Fruit fly (Drosophila melanogaster) whole organism, embryonic: ENCODE results near the gene CG17732.
A peak's percentile ranks its signal among the peaks of the same experiment; 100 is the strongest.

Experiments used
- Atf6 ChIP-seq: fragments of 200-800 bp; sonication (Bioruptor generic); IDR thresholded peaks from 2 replicates; pipeline ENCODE4 v1.3.6; 2022; ENCODE audit warnings: missing biosample characterization, missing genetic modification characterization
- CG11723 ChIP-seq: fragments of 200-800 bp; sonication (Bioruptor generic); optimal IDR thresholded peaks from 2 replicates; lab custom pipeline; 2017; ENCODE audit warnings: missing biosample characterization, mild to moderate bottlenecking, missing genetic modification characterization
- CG12744 ChIP-seq: fragments of 200-800 bp; sonication (Bioruptor generic); optimal IDR thresholded peaks from 2 replicates; lab custom pipeline; 2016; ENCODE audit warnings: missing biosample characterization, missing genetic modification characterization
- CG13775 ChIP-seq: fragments of 200-800 bp; sonication (Bioruptor generic); optimal IDR thresholded peaks from 3 replicates; lab custom pipeline; 2017; ENCODE audit warnings: missing biosample characterization, mild to moderate bottlenecking, missing genetic modification characterization
- CG15011 ChIP-seq: fragments of 200-800 bp; sonication (Bioruptor generic); optimal IDR thresholded peaks from 3 replicates; lab custom pipeline; 2018; ENCODE audit warnings: missing biosample characterization, mild to moderate bottlenecking, missing genetic modification characterization
- CG17361 ChIP-seq: fragments of 200-800 bp; sonication (Bioruptor generic); IDR thresholded peaks from 3 replicates; pipeline ENCODE4 v1.3.6; 2022; ENCODE audit warnings: missing biosample characterization, missing genetic modification characterization
- CG17612 ChIP-seq: fragments of 200-800 bp; sonication (Bioruptor generic); IDR thresholded peaks from 2 replicates; pipeline ENCODE4 v1.3.6; 2022; ENCODE audit warnings: missing biosample characterization, missing genetic modification characterization
- CG17829 ChIP-seq: fragments of 200-800 bp; optimal IDR thresholded peaks from 2 replicates; lab custom pipeline; 2019; ENCODE audit warnings: missing biosample characterization, mild to moderate bottlenecking, missing genetic modification characterization, moderate library complexity
- CG32772 ChIP-seq: fragments of 200-800 bp; sonication (Bioruptor generic); IDR thresholded peaks from 2 replicates; pipeline ENCODE4 v1.3.6; 2022; ENCODE audit warnings: missing biosample characterization, missing genetic modification characterization
- CG33557 ChIP-seq: fragments of 200-800 bp; sonication (Bioruptor generic); optimal IDR thresholded peaks from 2 replicates; lab custom pipeline; 2019; ENCODE audit warnings: missing biosample characterization, mild to moderate bottlenecking, missing genetic modification characterization, moderate library complexity
- CG6854 ChIP-seq: fragments of 200-800 bp; sonication (Bioruptor generic); optimal IDR thresholded peaks from 3 replicates; lab custom pipeline; 2017; ENCODE audit warnings: missing biosample characterization, mild to moderate bottlenecking, missing genetic modification characterization
- CG7987 ChIP-seq: fragments of 200-800 bp; sonication (Bioruptor generic); optimal IDR thresholded peaks from 2 replicates; lab custom pipeline; 2018; ENCODE audit warnings: missing biosample characterization, mild to moderate bottlenecking, missing genetic modification characterization, moderate library complexity
- CG8944 ChIP-seq: fragments of 200-800 bp; sonication (Bioruptor generic); optimal IDR thresholded peaks from 3 replicates; lab custom pipeline; 2016; ENCODE audit warnings: missing biosample characterization, missing genetic modification characterization
- Dbx ChIP-seq: fragments of 200-800 bp; sonication (Bioruptor generic); IDR thresholded peaks from 3 replicates; pipeline ENCODE4 v1.3.6; 2022; ENCODE audit warnings: missing biosample characterization, missing genetic modification characterization
- Deaf1 ChIP-seq: fragments of 200-800 bp; optimal IDR thresholded peaks from 3 replicates; lab custom pipeline; 2019; ENCODE audit warnings: missing biosample characterization, mild to moderate bottlenecking, missing genetic modification characterization, moderate library complexity
- Dp ChIP-seq: fragments of 200-800 bp; sonication (Bioruptor generic); optimal IDR thresholded peaks from 2 replicates; lab custom pipeline; 2018; ENCODE audit warnings: missing biosample characterization, mild to moderate bottlenecking, missing genetic modification characterization, moderate library complexity
- HHEX ChIP-seq: fragments of 200-800 bp; sonication (Bioruptor generic); optimal IDR thresholded peaks from 3 replicates; lab custom pipeline; 2017; ENCODE audit warnings: missing biosample characterization, mild to moderate bottlenecking, missing genetic modification characterization, missing genetic modification reagents
- HLH4C ChIP-seq: fragments of 200-800 bp; sonication (Bioruptor generic); IDR thresholded peaks from 3 replicates; pipeline ENCODE4 v1.3.6; 2022; ENCODE audit warnings: missing biosample characterization, missing genetic modification characterization; ENCODE audit not compliant: partially characterized antibody
- HLH54F ChIP-seq: fragments of 200-800 bp; sonication (Bioruptor generic); optimal IDR thresholded peaks from 3 replicates; lab custom pipeline; 2016; ENCODE audit warnings: missing biosample characterization, missing genetic modification characterization
- HmgZ ChIP-seq: fragments of 200-800 bp; sonication (Bioruptor generic); optimal IDR thresholded peaks from 2 replicates; lab custom pipeline; 2018; ENCODE audit warnings: missing biosample characterization, mild to moderate bottlenecking, missing genetic modification characterization
- Kr ChIP-seq: fragments of 200-800 bp; sonication (Bioruptor generic); optimal IDR thresholded peaks from 2 replicates; lab custom pipeline; 2017; ENCODE audit warnings: missing biosample characterization, mild to moderate bottlenecking, missing genetic modification characterization
- NC2β ChIP-seq: fragments of 200-800 bp; sonication (Bioruptor generic); optimal IDR thresholded peaks from 2 replicates; lab custom pipeline; 2016; ENCODE audit warnings: missing biosample characterization, missing genetic modification characterization
- Ssrp ChIP-seq: fragments of 200-800 bp; sonication (Bioruptor generic); optimal IDR thresholded peaks from 2 replicates; lab custom pipeline; 2018; ENCODE audit warnings: missing biosample characterization, mild to moderate bottlenecking, missing genetic modification characterization, moderate library complexity
- Tbp ChIP-seq: fragments of >200 bp; optimal IDR thresholded peaks from 2 replicates; lab custom pipeline; 2018; ENCODE audit warnings: missing biosample characterization, missing genetic modification characterization
- abd-A ChIP-seq: fragments of 200-800 bp; sonication (Bioruptor generic); optimal IDR thresholded peaks from 3 replicates; lab custom pipeline; 2019; ENCODE audit warnings: missing biosample characterization, mild to moderate bottlenecking, missing genetic modification characterization, moderate library complexity
- ac ChIP-seq: fragments of 200-800 bp; sonication (Bioruptor generic); optimal IDR thresholded peaks from 3 replicates; lab custom pipeline; 2017; ENCODE audit warnings: missing biosample characterization, mild to moderate bottlenecking, missing genetic modification characterization
- chn ChIP-seq: fragments of 200-800 bp; sonication (Bioruptor generic); optimal IDR thresholded peaks from 2 replicates; lab custom pipeline; 2016; ENCODE audit warnings: missing biosample characterization, missing genetic modification characterization
- corto ChIP-seq: fragments of 200-800 bp; sonication (Bioruptor generic); optimal IDR thresholded peaks from 2 replicates; lab custom pipeline; 2016; ENCODE audit warnings: missing biosample characterization, mild to moderate bottlenecking, missing genetic modification characterization, moderate library complexity
- dan ChIP-seq: fragments of 200-800 bp; sonication (Bioruptor generic); IDR thresholded peaks from 2 replicates; pipeline ENCODE4 v1.3.6; 2022; ENCODE audit warnings: missing biosample characterization, missing genetic modification characterization
- dm ChIP-seq: fragments of 200-800 bp; sonication (Bioruptor generic); optimal IDR thresholded peaks from 3 replicates; lab custom pipeline; 2016; ENCODE audit warnings: missing biosample characterization, missing genetic modification characterization
- dmrt11E ChIP-seq: fragments of 200-800 bp; sonication (Bioruptor generic); optimal IDR thresholded peaks from 3 replicates; lab custom pipeline; 2018; ENCODE audit warnings: missing biosample characterization, mild to moderate bottlenecking, missing genetic modification characterization, moderate library complexity
- eyg ChIP-seq: fragments of 200-800 bp; sonication (Bioruptor generic); optimal IDR thresholded peaks from 3 replicates; lab custom pipeline; 2016; ENCODE audit warnings: missing biosample characterization, missing genetic modification characterization
- fru ChIP-seq: fragments of >200 bp; optimal IDR thresholded peaks from 2 replicates; lab custom pipeline; 2017
- gfzf ChIP-seq: fragments of 200-800 bp; sonication (Bioruptor generic); optimal IDR thresholded peaks from 2 replicates; lab custom pipeline; 2016; ENCODE audit warnings: missing biosample characterization, mild to moderate bottlenecking, missing genetic modification characterization, moderate library complexity
- gsb-n ChIP-seq: fragments of 200-800 bp; sonication (Bioruptor generic); optimal IDR thresholded peaks from 3 replicates; lab custom pipeline; 2018; ENCODE audit warnings: missing biosample characterization, mild to moderate bottlenecking, missing genetic modification characterization
- jing ChIP-seq: fragments of 200-800 bp; sonication (Bioruptor generic); optimal IDR thresholded peaks from 2 replicates; lab custom pipeline; 2018; ENCODE audit warnings: missing biosample characterization, mild to moderate bottlenecking, missing genetic modification characterization
- lov ChIP-seq, 2 experiments: fragments of 200-800 bp in 1 of 2; fragments of >200 bp in 1 of 2; sonication (Bioruptor generic) in 1 of 2; IDR thresholded peaks in 1 of 2; optimal IDR thresholded peaks in 1 of 2; 2 replicates in 1 of 2; 3 replicates in 1 of 2; pipeline versions ENCODE4 v1.3.6 to Lab custom; 2017 to 2022; ENCODE audit warnings: missing biosample characterization in 1 of 2, missing genetic modification characterization in 1 of 2
- mam ChIP-seq: fragments of 200-800 bp; sonication (Bioruptor generic); optimal IDR thresholded peaks from 3 replicates; lab custom pipeline; 2016; ENCODE audit warnings: missing biosample characterization, missing genetic modification characterization
- nerfin-1 ChIP-seq: fragments of 200-800 bp; sonication (Bioruptor generic); optimal IDR thresholded peaks from 3 replicates; lab custom pipeline; 2019; ENCODE audit warnings: missing biosample characterization, mild to moderate bottlenecking, missing genetic modification characterization, moderate library complexity
- onecut ChIP-seq: fragments of 200-800 bp; sonication (Bioruptor generic); IDR thresholded peaks from 2 replicates; pipeline ENCODE4 v1.3.6; 2022; ENCODE audit warnings: missing biosample characterization, missing genetic modification characterization
- pita ChIP-seq: fragments of 200-800 bp; sonication (Bioruptor generic); optimal IDR thresholded peaks from 2 replicates; lab custom pipeline; 2017; ENCODE audit warnings: missing biosample characterization, mild to moderate bottlenecking, missing genetic modification characterization
- pnt ChIP-seq: fragments of 200-800 bp; sonication (Bioruptor generic); optimal IDR thresholded peaks from 3 replicates; lab custom pipeline; 2016; ENCODE audit warnings: missing biosample characterization, missing genetic modification characterization
- ranshi ChIP-seq: fragments of 200-800 bp; sonication (Bioruptor generic); IDR thresholded peaks from 2 replicates; pipeline ENCODE4 v1.3.6; 2022; ENCODE audit warnings: missing biosample characterization, missing genetic modification characterization
- run ChIP-seq: fragments of 200-800 bp; sonication (Bioruptor generic); optimal IDR thresholded peaks from 3 replicates; lab custom pipeline; 2018; ENCODE audit warnings: missing biosample characterization, mild to moderate bottlenecking, missing genetic modification characterization
- salm ChIP-seq: fragments of 200-800 bp; sonication (Bioruptor generic); optimal IDR thresholded peaks from 2 replicates; lab custom pipeline; 2018; ENCODE audit warnings: missing biosample characterization, mild to moderate bottlenecking, missing genetic modification characterization
- shn ChIP-seq: fragments of 200-800 bp; sonication (Bioruptor generic); optimal IDR thresholded peaks from 3 replicates; lab custom pipeline; 2016; ENCODE audit warnings: missing biosample characterization, missing genetic modification characterization
- ssp ChIP-seq: fragments of 200-800 bp; sonication (Bioruptor generic); IDR thresholded peaks from 2 replicates; pipeline ENCODE4 v1.3.6; 2022; ENCODE audit warnings: missing biosample characterization, missing genetic modification characterization
- tio ChIP-seq: fragments of 200-800 bp; sonication (Bioruptor generic); optimal IDR thresholded peaks from 2 replicates; lab custom pipeline; 2017; ENCODE audit warnings: missing biosample characterization, missing genetic modification characterization, inconsistent platforms
- zen ChIP-seq: fragments of 200-800 bp; sonication (Bioruptor generic); optimal IDR thresholded peaks from 3 replicates; lab custom pipeline; 2018; ENCODE audit warnings: missing biosample characterization, mild to moderate bottlenecking, missing genetic modification characterization, moderate library complexity

The CG17732 gene

DNA sequence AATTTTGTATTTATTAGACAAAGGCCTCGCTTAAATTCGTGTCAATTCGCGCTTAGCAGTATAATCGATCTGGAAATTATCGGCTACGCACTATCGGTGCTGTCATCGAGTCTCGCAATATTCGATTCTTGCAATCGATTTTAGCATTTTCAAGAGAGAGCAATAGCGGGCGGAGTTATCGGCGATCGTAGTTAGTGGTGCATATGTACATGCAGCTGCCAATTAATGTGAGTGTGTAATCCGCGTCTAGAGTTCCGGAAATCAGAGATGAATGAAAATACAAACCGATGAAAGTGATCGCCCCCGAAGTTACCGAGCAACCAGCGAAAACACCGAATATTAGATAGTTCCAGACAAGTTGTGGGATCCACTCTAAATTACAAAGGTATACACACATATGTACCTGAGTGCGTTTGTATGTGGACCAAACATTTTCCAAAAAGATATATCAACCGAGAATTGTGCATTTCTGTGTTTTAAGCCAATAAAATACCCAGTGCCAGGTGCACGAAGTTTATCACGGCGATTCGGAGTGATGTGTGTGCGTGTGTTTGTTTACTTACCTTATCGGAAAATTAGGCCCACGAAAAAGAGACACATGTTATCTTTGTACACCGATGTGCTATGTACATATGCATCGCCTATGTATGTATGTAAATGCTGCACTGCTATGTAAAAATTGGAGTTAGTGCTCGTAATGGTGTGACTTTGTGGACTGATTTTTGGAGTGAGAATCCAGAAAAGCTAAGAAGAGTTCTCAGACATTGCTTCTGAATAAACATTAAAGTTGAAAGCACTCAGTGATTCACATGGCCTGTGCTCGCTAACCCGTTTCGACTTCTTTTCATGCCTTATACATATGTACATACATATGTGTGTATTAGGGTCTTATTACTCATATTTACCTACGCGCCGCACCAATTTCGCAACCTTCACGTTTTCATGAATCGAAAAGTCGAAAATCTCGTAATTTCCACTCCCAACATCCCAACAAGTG is 25.1 kb downstream of the CG17732 start (continued):
- no peak for TF ChIP-seq dmrt11E (tag; lab: Kevin White, UChicago)
- no peak for TF ChIP-seq salm (tag; lab: Kevin White, UChicago)
- no peak for TF ChIP-seq mam (GFP tag; lab: Kevin White, UChicago)
- peak; percentile 24 for TF ChIP-seq zen (tag; lab: Kevin White, UChicago)
- TF ChIP-seq jing = no peak
- no peak for TF ChIP-seq CG17361
- TF ChIP-seq CG8944 = no peak
- TF ChIP-seq Dp (GFP tag; lab: Kevin White, UChicago) = peak; percentile 89
- no peak for TF ChIP-seq ssp (GFP tag; lab: Robert Waterston, UW)
- TF ChIP-seq Ssrp (tag; lab: Kevin White, UChicago) = no peak
- no peak for TF ChIP-seq abd-A (tag; lab: Kevin White, UChicago)
- peak; percentile 17 for TF ChIP-seq gfzf (GFP tag; lab: Kevin White, UChicago)
- no peak for TF ChIP-seq CG17612
- no peak for TF ChIP-seq NC2β (GFP tag; lab: Kevin White, UChicago)
- TF ChIP-seq lov (optimal IDR thresholded peaks at IDR 0.05; lab: Kevin White, UChicago) = no peak
- TF ChIP-seq lov (GFP tag; IDR thresholded peaks at IDR 0.05; lab: Robert Waterston, UW) = no peak
- no peak for TF ChIP-seq pnt (GFP tag; lab: Kevin White, UChicago)
- no peak for TF ChIP-seq HHEX (GFP tag; lab: Kevin White, UChicago)
- no peak for TF ChIP-seq ac (GFP tag; lab: Kevin White, UChicago)
- no peak for TF ChIP-seq dm (GFP tag; lab: Kevin White, UChicago)
- peak; percentile 17; the same call in 1 of the 2 replicates for TF ChIP-seq onecut (GFP tag; lab: Robert Waterston, UW)
- no peak for TF ChIP-seq run
- no peak for TF ChIP-seq tio (GFP tag; lab: Kevin White, UChicago)
- no peak for TF ChIP-seq Deaf1 (tag; lab: Kevin White, UChicago)
- TF ChIP-seq HmgZ (tag; lab: Kevin White, UChicago) = no peak
- no peak for TF ChIP-seq CG13775
- TF ChIP-seq HLH54F (GFP tag; lab: Kevin White, UChicago) = no peak
- no peak for TF ChIP-seq Tbp (GFP tag; lab: Kevin White, UChicago)
- peak; percentile 37 for TF ChIP-seq CG33557 (GFP tag; lab: Kevin White, UChicago)
- TF ChIP-seq pita (GFP tag; lab: Kevin White, UChicago) = no peak
- no peak for TF ChIP-seq chn (GFP tag; lab: Kevin White, UChicago)
- TF ChIP-seq CG11723 (GFP tag; lab: Kevin White, UChicago) = peak; percentile 18
- TF ChIP-seq dan (GFP tag; lab: Robert Waterston, UW) = no peak
- TF ChIP-seq Atf6 (GFP tag; lab: Robert Waterston, UW) = no peak
- TF ChIP-seq Kr = no peak
- TF ChIP-seq ranshi (GFP tag; lab: Robert Waterston, UW) = no peak
- TF ChIP-seq CG6854 (GFP tag; lab: Kevin White, UChicago) = no peak
- TF ChIP-seq nerfin-1 (tag; lab: Kevin White, UChicago) = no peak
- TF ChIP-seq shn (GFP tag; lab: Kevin White, UChicago) = no peak
- peak; percentile 61 for TF ChIP-seq CG7987 (GFP tag; lab: Kevin White, UChicago)
- no peak for TF ChIP-seq eyg (GFP tag; lab: Kevin White, UChicago)
- TF ChIP-seq CG15011 (GFP tag; lab: Kevin White, UChicago) = no peak
- TF ChIP-seq corto (GFP tag; lab: Kevin White, UChicago) = no peak
- TF ChIP-seq HLH4C (GFP tag; lab: Robert Waterston, UW) = peak; percentile 100
- no peak for TF ChIP-seq CG12744 (GFP tag; lab: Kevin White, UChicago)
- TF ChIP-seq CG32772 (GFP tag; lab: Robert Waterston, UW) = no peak
- no peak for TF ChIP-seq gsb-n
- TF ChIP-seq fru = no peak
- peak; percentile 26 for TF ChIP-seq CG17829 (tag; lab: Kevin White, UChicago)
- no peak for TF ChIP-seq Dbx (GFP tag; lab: Robert Waterston, UW)
